Worm (Caenorhabditis elegans) whole organism, L3 larva: ENCODE measurements around the gene efhc-1.

Source experiments
- ZK546.5 ChIP-seq: sonication (generic microtip); optimal IDR thresholded peaks from 2 replicates; lab custom pipeline; 2017; ENCODE audit warnings: missing biosample characterization, missing genetic modification characterization
- ama-1 ChIP-seq: fragments of 150-350 bp; optimal IDR thresholded peaks from 2 replicates; lab custom pipeline; 2018
- egl-27 ChIP-seq: sonication (generic microtip); optimal IDR thresholded peaks from 4 replicates; lab custom pipeline; 2017; ENCODE audit warnings: missing biosample characterization, missing genetic modification reagents, missing genetic modification characterization
- egl-5 ChIP-seq: fragments of 150-350 bp; optimal IDR thresholded peaks from 2 replicates; lab custom pipeline; 2017; ENCODE audit warnings: missing biosample characterization, missing genetic modification reagents, missing genetic modification characterization, inconsistent platforms
- fos-1 ChIP-seq: fragments of 150-350 bp; optimal IDR thresholded peaks from 2 replicates; lab custom pipeline; 2014; ENCODE audit warnings: missing biosample characterization, missing genetic modification characterization
- jun-1 ChIP-seq: fragments of 150-350 bp; optimal IDR thresholded peaks from 2 replicates; lab custom pipeline; 2014; ENCODE audit warnings: missing biosample characterization, missing genetic modification reagents, missing genetic modification characterization
- mdl-1 ChIP-seq: fragments of 150-350 bp; optimal IDR thresholded peaks from 2 replicates; lab custom pipeline; 2014; ENCODE audit warnings: missing biosample characterization, missing genetic modification characterization
- nhr-237 ChIP-seq: fragments of 150-350 bp; optimal IDR thresholded peaks from 2 replicates; lab custom pipeline; 2014; ENCODE audit warnings: missing biosample characterization, missing genetic modification characterization
- pha-4 ChIP-seq: fragments of 150-350 bp; optimal IDR thresholded peaks from 2 replicates; lab custom pipeline; 2014; ENCODE audit warnings: missing biosample characterization, missing genetic modification reagents, missing genetic modification characterization
- skn-1 ChIP-seq: fragments of 150-350 bp; optimal IDR thresholded peaks from 2 replicates; lab custom pipeline; 2014; ENCODE audit warnings: missing biosample characterization, missing genetic modification characterization
- unc-62 ChIP-seq: fragments of 150-350 bp; sonication (generic microtip); optimal IDR thresholded peaks from 4 replicates; lab custom pipeline; 2014; ENCODE audit warnings: missing biosample characterization, missing genetic modification reagents, missing genetic modification characterization

DNA sequence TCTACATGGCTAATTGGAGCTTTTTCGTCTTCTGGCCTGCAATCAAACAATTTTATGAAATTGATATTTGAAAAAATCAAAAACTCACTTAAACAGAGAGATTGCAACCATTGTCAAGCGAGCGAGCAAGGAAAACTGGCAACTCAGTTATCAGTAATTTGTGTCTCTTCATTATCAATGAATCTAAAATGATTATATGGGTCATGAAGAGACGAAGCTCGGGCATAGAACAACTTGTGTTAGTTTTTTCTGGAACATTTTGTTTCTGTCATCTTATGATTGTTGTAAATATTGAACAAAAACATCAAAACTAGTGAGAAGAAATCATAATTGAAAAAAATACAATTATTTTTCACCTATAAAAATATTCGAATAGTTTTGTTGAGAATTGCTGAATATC is 17.2 kb upstream of the efhc-1 start, which contains the start of gene R07E3.1:
- TF ChIP-seq unc-62 (GFP tag; lab: Kevin White, UChicago) = no peak
- peak; percentile 59 for TF ChIP-seq pha-4 (tag; lab: Kevin White, UChicago)
- TF ChIP-seq mdl-1 = no peak
- TF ChIP-seq ama-1 = no peak
- no peak for TF ChIP-seq fos-1 (tag; lab: Kevin White, UChicago)
- TF ChIP-seq nhr-237 (tag; lab: Kevin White, UChicago) = no peak
- TF ChIP-seq egl-27 = no peak
- TF ChIP-seq egl-5 (tag; lab: Kevin White, UChicago) = no peak
- TF ChIP-seq ZK546.5 (tag; lab: Kevin White, UChicago) = no peak
- TF ChIP-seq skn-1 (tag; lab: Kevin White, UChicago) = no peak
- no peak for TF ChIP-seq jun-1 (tag; lab: Kevin White, UChicago)
